Fruit fly (Drosophila melanogaster) Kc167 (cell line): ENCODE measurements around the gene CG3349.

ENCODE experiments used
- Myc ChIP-seq: fragments of >200 bp; optimal IDR thresholded peaks from 2 replicates; lab custom pipeline; 2017; ENCODE audit warnings: missing external identifiers
- Sin3A ChIP-seq: fragments of >200 bp; optimal IDR thresholded peaks from 2 replicates; lab custom pipeline; 2018; ENCODE audit warnings: missing external identifiers
- h ChIP-seq: fragments of >200 bp; optimal IDR thresholded peaks from 3 replicates; lab custom pipeline; 2018; ENCODE audit warnings: missing external identifiers
- insv ChIP-seq: fragments of >200 bp; optimal IDR thresholded peaks from 3 replicates; lab custom pipeline; 2018; ENCODE audit warnings: missing external identifiers
- psq ChIP-seq: fragments of >200 bp; optimal IDR thresholded peaks from 2 replicates; lab custom pipeline; 2017; ENCODE audit warnings: missing external identifiers
- ttk ChIP-seq: sonication (Bioruptor generic); optimal IDR thresholded peaks from 2 replicates; lab custom pipeline; 2017; ENCODE audit warnings: missing external identifiers

The CG3349 gene

DNA sequence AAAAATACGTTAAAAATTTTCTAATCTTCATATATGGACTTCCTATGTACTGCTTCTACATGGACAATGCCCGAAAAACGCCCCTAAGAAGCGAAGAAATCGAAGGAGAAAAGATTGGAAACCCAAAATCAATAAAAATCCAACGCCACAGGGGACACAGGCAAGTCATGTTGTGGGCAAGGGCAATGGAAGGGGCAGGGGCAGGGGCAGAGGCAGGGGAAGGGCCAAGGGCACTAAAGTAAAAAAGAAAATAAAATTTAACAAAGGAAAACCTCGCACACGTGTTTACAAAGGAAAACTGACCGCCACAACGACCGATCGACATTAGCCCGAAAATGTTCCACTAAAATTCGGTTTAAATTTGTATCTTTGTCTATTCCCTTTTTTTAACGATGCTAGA is 16.7 kb upstream of the CG3349 start:
- TF ChIP-seq Myc (lab: Kevin White, UChicago) (no peak), insv (lab: Kevin White, UChicago) (no peak), h (lab: Kevin White, UChicago) (no peak), ttk (lab: Kevin White, UChicago) (no peak), Sin3A (lab: Kevin White, UChicago) (no peak)

- TF ChIP-seq psq (lab: Kevin White, UChicago) (no peak), ttk (lab: Kevin White, UChicago) (no peak), insv (lab: Kevin White, UChicago) (no peak), h (lab: Kevin White, UChicago) (no peak), Myc (lab: Kevin White, UChicago) (no peak), Sin3A (lab: Kevin White, UChicago) (no peak)
These were observed 14.6 kb upstream of the CG3349 start for dm6 chr3L:14964862-14965261.

- TF ChIP-seq Sin3A (lab: Kevin White, UChicago) (no peak), psq (lab: Kevin White, UChicago) (no peak), h (lab: Kevin White, UChicago) (no peak), Myc (lab: Kevin White, UChicago) (no peak), ttk (lab: Kevin White, UChicago) (no peak), insv (lab: Kevin White, UChicago) (no peak)
These were observed 13.1 kb upstream of the CG3349 start for dm6 chr3L:14966199-14966858.

DNA sequence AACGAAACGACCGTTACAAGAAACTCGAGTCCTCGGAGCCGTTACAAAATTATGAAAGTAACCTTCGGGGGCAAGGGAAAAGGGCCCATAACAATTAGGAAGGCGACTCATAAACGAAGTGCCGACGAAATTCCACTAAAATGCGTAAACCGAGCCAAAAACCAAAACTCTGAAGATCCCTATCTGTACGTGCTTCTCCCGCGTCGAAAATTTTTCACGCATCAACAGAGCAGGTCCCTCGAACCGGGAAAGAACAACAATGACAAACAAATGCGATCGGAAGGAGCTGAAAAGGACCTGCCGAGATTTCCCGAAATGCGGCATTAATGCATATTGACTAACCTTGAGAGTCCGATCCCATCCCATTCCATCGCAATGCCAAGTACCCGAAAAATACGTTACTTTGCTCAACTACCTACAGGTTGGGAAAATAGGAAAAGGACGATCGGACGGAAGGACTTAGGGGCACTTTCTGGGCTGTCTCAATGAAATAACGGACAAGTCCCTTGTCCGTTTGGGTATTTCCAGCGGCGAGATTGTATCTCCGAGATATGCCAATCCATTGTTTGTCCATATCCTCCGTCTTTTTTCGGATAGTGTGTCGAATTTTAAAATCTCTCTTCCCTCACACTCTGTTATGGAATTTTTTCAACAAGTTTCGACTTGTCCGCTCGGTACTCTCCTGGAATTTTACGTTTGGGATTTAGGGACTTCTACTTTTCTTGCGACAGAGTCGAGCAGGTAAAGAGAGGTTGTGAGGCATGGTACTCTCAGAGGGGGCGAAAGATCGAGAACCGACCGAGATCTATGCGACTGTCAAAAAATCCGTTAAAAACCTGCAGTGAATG is 11.5 kb upstream of the CG3349 start:
- TF ChIP-seq h (lab: Kevin White, UChicago) (no peak), psq (lab: Kevin White, UChicago) (no peak), insv (lab: Kevin White, UChicago) (no peak), ttk (lab: Kevin White, UChicago) (no peak), Sin3A (lab: Kevin White, UChicago) (no peak), Myc (lab: Kevin White, UChicago) (no peak)

dm6 chr3L:14968553-14968952 is 10.9 kb upstream of the CG3349 start:
- no peak for TF ChIP-seq psq (lab: Kevin White, UChicago)
- no peak for TF ChIP-seq h (lab: Kevin White, UChicago)
- no peak for TF ChIP-seq insv (lab: Kevin White, UChicago)
- no peak for TF ChIP-seq Myc (lab: Kevin White, UChicago)
- no peak for TF ChIP-seq Sin3A (lab: Kevin White, UChicago)
- TF ChIP-seq ttk (lab: Kevin White, UChicago), result no peak

- no peak for TF ChIP-seq ttk (lab: Kevin White, UChicago)
- TF ChIP-seq Myc (lab: Kevin White, UChicago), result no peak
- TF ChIP-seq psq (lab: Kevin White, UChicago), result no peak
- no peak for TF ChIP-seq Sin3A (lab: Kevin White, UChicago)
- TF ChIP-seq insv (lab: Kevin White, UChicago), result no peak
These were observed 10.2 kb upstream of the CG3349 start, which contains the start of gene Tom for dm6 chr3L:14969171-14969570. Gene Tom (plus strand): TSS chr3L:14969344.

DNA sequence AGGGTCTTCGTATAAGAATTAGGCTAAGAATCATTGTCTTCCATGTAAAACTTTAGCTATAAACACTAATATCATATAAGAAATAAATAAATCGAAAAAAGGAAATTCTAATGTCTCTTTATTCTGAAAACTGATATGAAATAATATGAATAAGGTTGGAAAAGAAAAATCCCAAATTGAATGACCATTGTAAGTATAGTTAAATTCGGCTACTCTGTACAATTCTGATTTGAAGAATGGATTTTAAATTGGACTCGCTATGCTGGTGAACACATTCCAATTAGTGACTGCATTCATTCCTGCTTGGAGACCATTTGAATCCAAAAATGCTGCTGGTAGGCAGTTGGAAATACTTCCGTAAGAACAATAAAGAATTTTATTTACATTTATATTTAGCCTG is 9.2 kb upstream of the CG3349 start:
- no peak for TF ChIP-seq Myc (lab: Kevin White, UChicago)
- no peak for TF ChIP-seq ttk (lab: Kevin White, UChicago)
- TF ChIP-seq h (lab: Kevin White, UChicago), result no peak
- no peak for TF ChIP-seq insv (lab: Kevin White, UChicago)
- no peak for TF ChIP-seq psq (lab: Kevin White, UChicago)
- TF ChIP-seq Sin3A (lab: Kevin White, UChicago), result no peak

dm6 chr3L:14971893-14972624 is 7.4 kb upstream of the CG3349 start:
- TF ChIP-seq ttk (lab: Kevin White, UChicago) (no peak), h (lab: Kevin White, UChicago) (no peak), insv (lab: Kevin White, UChicago) (no peak), Sin3A (lab: Kevin White, UChicago) (no peak)

- TF ChIP-seq Myc (lab: Kevin White, UChicago) (no peak), h (lab: Kevin White, UChicago) (no peak), insv (lab: Kevin White, UChicago) (no peak), ttk (lab: Kevin White, UChicago) (no peak), psq (lab: Kevin White, UChicago) (no peak), Sin3A (lab: Kevin White, UChicago) (no peak)
These were observed 6.7 kb upstream of the CG3349 start, which contains the start of gene Brd for dm6 chr3L:14972625-14973250. Gene Brd (plus strand): TSS chr3L:14972667.

DNA sequence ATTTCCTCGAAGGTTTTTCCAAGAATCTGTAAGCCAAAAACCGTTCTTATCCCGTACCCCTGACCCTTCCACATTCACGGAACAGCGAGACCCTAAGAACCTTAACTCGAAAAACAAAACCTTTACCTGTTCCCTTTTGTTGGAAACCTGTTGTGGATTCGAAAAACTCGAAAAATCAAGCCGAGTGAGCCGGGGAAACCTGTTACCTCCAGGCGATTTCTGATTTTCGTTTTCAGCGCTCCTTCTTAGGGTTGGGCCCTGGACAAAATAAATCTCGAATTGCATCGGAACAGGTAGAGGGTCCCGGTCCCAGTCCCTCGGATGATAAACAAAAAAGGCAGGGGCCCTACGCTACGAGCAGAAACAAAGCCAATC is 6.2 kb upstream of the CG3349 start:
- no peak for TF ChIP-seq Sin3A (lab: Kevin White, UChicago)
- no peak for TF ChIP-seq insv (lab: Kevin White, UChicago)
- TF ChIP-seq Myc (lab: Kevin White, UChicago), result no peak
- no peak for TF ChIP-seq h (lab: Kevin White, UChicago)
- TF ChIP-seq ttk (lab: Kevin White, UChicago), result no peak
- no peak for TF ChIP-seq psq (lab: Kevin White, UChicago)
